Fruit fly (Drosophila melanogaster) whole organism, embryonic: ENCODE data around the gene Crz.

Source experiments
- CG10267 ChIP-seq: fragments of 200-800 bp; sonication (Bioruptor generic); optimal IDR thresholded peaks from 2 replicates; lab custom pipeline; 2018; ENCODE audit warnings: missing biosample characterization, mild to moderate bottlenecking, missing genetic modification characterization, moderate library complexity
- CG10565 ChIP-seq: fragments of 200-800 bp; sonication (Bioruptor generic); optimal IDR thresholded peaks from 3 replicates; lab custom pipeline; 2016; ENCODE audit warnings: missing biosample characterization, mild to moderate bottlenecking, missing genetic modification characterization
- CG12071 ChIP-seq: fragments of 200-800 bp; sonication (Bioruptor generic); optimal IDR thresholded peaks from 3 replicates; lab custom pipeline; 2018; ENCODE audit warnings: missing biosample characterization, mild to moderate bottlenecking, missing genetic modification characterization
- CG13287 ChIP-seq: fragments of 200-800 bp; sonication (Bioruptor generic); IDR thresholded peaks from 2 replicates; pipeline ENCODE4 v1.3.6; 2022; ENCODE audit warnings: missing biosample characterization, missing genetic modification characterization; ENCODE audit not compliant: partially characterized antibody
- CG13775 ChIP-seq: fragments of 200-800 bp; sonication (Bioruptor generic); optimal IDR thresholded peaks from 3 replicates; lab custom pipeline; 2017; ENCODE audit warnings: missing biosample characterization, mild to moderate bottlenecking, missing genetic modification characterization
- CG14667 ChIP-seq: fragments of 200-800 bp; sonication (Bioruptor generic); IDR thresholded peaks from 2 replicates; pipeline ENCODE4 v1.3.6; 2022; ENCODE audit warnings: missing biosample characterization, missing genetic modification characterization
- CG1529 ChIP-seq: fragments of 200-800 bp; sonication (Bioruptor generic); optimal IDR thresholded peaks from 3 replicates; lab custom pipeline; 2018; ENCODE audit warnings: missing biosample characterization, missing genetic modification characterization
- CG17186 ChIP-seq: fragments of 200-800 bp; sonication (Bioruptor generic); optimal IDR thresholded peaks from 3 replicates; lab custom pipeline; 2017; ENCODE audit warnings: missing biosample characterization, missing genetic modification reagents, missing genetic modification characterization
- CG31388 ChIP-seq: fragments of 200-800 bp; sonication (Bioruptor generic); optimal IDR thresholded peaks from 2 replicates; lab custom pipeline; 2016; ENCODE audit warnings: missing biosample characterization, missing genetic modification characterization
- CG32772 ChIP-seq: fragments of 200-800 bp; sonication (Bioruptor generic); IDR thresholded peaks from 2 replicates; pipeline ENCODE4 v1.3.6; 2022; ENCODE audit warnings: missing biosample characterization, missing genetic modification characterization
- CG34224 ChIP-seq: fragments of 200-800 bp; sonication (Bioruptor generic); IDR thresholded peaks from 3 replicates; pipeline ENCODE4 v1.3.6; 2022; ENCODE audit warnings: missing biosample characterization, missing genetic modification characterization; ENCODE audit not compliant: partially characterized antibody
- CG4730 ChIP-seq: fragments of 200-800 bp; sonication (Bioruptor generic); IDR thresholded peaks from 2 replicates; pipeline ENCODE4 v1.3.6; 2022; ENCODE audit warnings: missing biosample characterization, missing genetic modification characterization
- CG6175 ChIP-seq: fragments of 200-800 bp; sonication (Bioruptor generic); IDR thresholded peaks from 3 replicates; pipeline ENCODE4 v1.3.6; 2022; ENCODE audit warnings: missing biosample characterization, missing genetic modification characterization
- CG6765 ChIP-seq: fragments of 200-800 bp; sonication (Bioruptor generic); optimal IDR thresholded peaks from 3 replicates; lab custom pipeline; 2017; ENCODE audit warnings: missing biosample characterization, mild to moderate bottlenecking, missing genetic modification characterization
- CG8944 ChIP-seq: fragments of 200-800 bp; sonication (Bioruptor generic); optimal IDR thresholded peaks from 3 replicates; lab custom pipeline; 2016; ENCODE audit warnings: missing biosample characterization, missing genetic modification characterization
- CG9797 ChIP-seq: fragments of 200-800 bp; sonication (Bioruptor generic); optimal IDR thresholded peaks from 3 replicates; lab custom pipeline; 2018; ENCODE audit warnings: missing biosample characterization, mild to moderate bottlenecking, missing genetic modification characterization
- CoRest ChIP-seq: fragments of 200-800 bp; sonication (Bioruptor generic); optimal IDR thresholded peaks from 3 replicates; lab custom pipeline; 2018; ENCODE audit warnings: missing biosample characterization, mild to moderate bottlenecking, missing genetic modification characterization, moderate library complexity
- D19A ChIP-seq: fragments of 200-800 bp; optimal IDR thresholded peaks from 3 replicates; lab custom pipeline; 2019; ENCODE audit warnings: missing biosample characterization, mild to moderate bottlenecking, missing genetic modification characterization, moderate library complexity
- Dad ChIP-seq: fragments of 200-800 bp; sonication (Bioruptor generic); optimal IDR thresholded peaks from 3 replicates; lab custom pipeline; 2016; ENCODE audit warnings: missing biosample characterization, missing genetic modification characterization
- Dip3 ChIP-seq: fragments of 200-800 bp; sonication (Bioruptor generic); optimal IDR thresholded peaks from 3 replicates; lab custom pipeline; 2016; ENCODE audit warnings: missing biosample characterization, missing genetic modification characterization
- Ets97D ChIP-seq: fragments of 200-800 bp; sonication (Bioruptor generic); optimal IDR thresholded peaks from 3 replicates; lab custom pipeline; 2016; ENCODE audit warnings: missing biosample characterization, missing genetic modification characterization
- Fer3 ChIP-seq: fragments of 200-800 bp; sonication (Bioruptor generic); optimal IDR thresholded peaks from 2 replicates; lab custom pipeline; 2018; ENCODE audit warnings: missing biosample characterization, mild to moderate bottlenecking, missing genetic modification characterization, moderate library complexity
- HHEX ChIP-seq: fragments of 200-800 bp; sonication (Bioruptor generic); optimal IDR thresholded peaks from 3 replicates; lab custom pipeline; 2017; ENCODE audit warnings: missing biosample characterization, mild to moderate bottlenecking, missing genetic modification characterization, missing genetic modification reagents
- HLH4C ChIP-seq: fragments of 200-800 bp; sonication (Bioruptor generic); IDR thresholded peaks from 3 replicates; pipeline ENCODE4 v1.3.6; 2022; ENCODE audit warnings: missing biosample characterization, missing genetic modification characterization; ENCODE audit not compliant: partially characterized antibody
- Hr3 ChIP-seq: fragments of 200-800 bp; sonication (Bioruptor generic); optimal IDR thresholded peaks from 3 replicates; lab custom pipeline; 2016; ENCODE audit warnings: missing biosample characterization, missing genetic modification characterization
- Lim3 ChIP-seq: fragments of 200-800 bp; sonication (Bioruptor generic); IDR thresholded peaks from 2 replicates; pipeline ENCODE4 v1.3.6; 2022; ENCODE audit warnings: missing biosample characterization, missing genetic modification characterization
- Max ChIP-seq: fragments of 200-800 bp; sonication (Bioruptor generic); optimal IDR thresholded peaks from 2 replicates; lab custom pipeline; 2016; ENCODE audit warnings: missing biosample characterization, mild to moderate bottlenecking, missing genetic modification characterization
- Nf-YB ChIP-seq: fragments of 200-800 bp; sonication (Bioruptor generic); optimal IDR thresholded peaks from 3 replicates; lab custom pipeline; 2019; ENCODE audit warnings: missing biosample characterization, mild to moderate bottlenecking, missing genetic modification characterization, moderate library complexity
- NfI ChIP-seq: fragments of 200-800 bp; sonication (Bioruptor generic); optimal IDR thresholded peaks from 3 replicates; lab custom pipeline; 2018; ENCODE audit warnings: missing biosample characterization, mild to moderate bottlenecking, missing genetic modification characterization, moderate library complexity
- Ptx1 ChIP-seq: fragments of 200-800 bp; sonication (Bioruptor generic); IDR thresholded peaks from 2 replicates; pipeline ENCODE4 v1.3.6; 2022; ENCODE audit warnings: missing biosample characterization, missing genetic modification characterization
- Sin3A ChIP-seq: fragments of >200 bp; optimal IDR thresholded peaks from 2 replicates; lab custom pipeline; 2018
- Sry-β ChIP-seq: fragments of 200-800 bp; sonication (Bioruptor generic); optimal IDR thresholded peaks from 2 replicates; lab custom pipeline; 2018; ENCODE audit warnings: missing biosample characterization, mild to moderate bottlenecking, missing genetic modification characterization, moderate library complexity
- Xbp1 ChIP-seq: fragments of 200-800 bp; sonication (Bioruptor generic); optimal IDR thresholded peaks from 3 replicates; lab custom pipeline; 2016; ENCODE audit warnings: missing biosample characterization, mild to moderate bottlenecking, missing genetic modification characterization
- bsh ChIP-seq, 2 experiments: fragments of 200-800 bp; sonication (Bioruptor generic); optimal IDR thresholded peaks; 2 replicates each; lab custom pipeline; 2017 to 2018; ENCODE audit warnings: mild to moderate bottlenecking in 2 of 2, missing biosample characterization in 2 of 2, missing genetic modification characterization in 2 of 2, moderate library complexity in 1 of 2
- gro ChIP-seq: fragments of 200-800 bp; sonication (Bioruptor generic); optimal IDR thresholded peaks from 2 replicates; lab custom pipeline; 2016; ENCODE audit warnings: missing biosample characterization, missing genetic modification characterization
- gsb ChIP-seq: fragments of 200-800 bp; sonication (Bioruptor generic); IDR thresholded peaks from 2 replicates; pipeline ENCODE4 v1.3.6; 2022; ENCODE audit warnings: missing biosample characterization, missing genetic modification characterization
- insv ChIP-seq, 2 experiments: fragments of 200-800 bp; sonication (Bioruptor generic); optimal IDR thresholded peaks; 3 replicates each; lab custom pipeline; 2016 to 2018; ENCODE audit warnings: missing biosample characterization in 2 of 2, missing genetic modification characterization in 2 of 2
- lmd ChIP-seq: fragments of 200-800 bp; sonication (Bioruptor generic); IDR thresholded peaks from 2 replicates; pipeline ENCODE4 v1.3.6; 2022; ENCODE audit warnings: missing biosample characterization, missing genetic modification characterization
- nerfin-2 ChIP-seq: fragments of 200-800 bp; sonication (Bioruptor generic); IDR thresholded peaks from 2 replicates; pipeline ENCODE4 v1.3.6; 2022; ENCODE audit warnings: missing biosample characterization, missing genetic modification characterization; ENCODE audit not compliant: partially characterized antibody
- nmo ChIP-seq: fragments of 200-800 bp; sonication (Bioruptor generic); optimal IDR thresholded peaks from 2 replicates; lab custom pipeline; 2018; ENCODE audit warnings: missing biosample characterization, mild to moderate bottlenecking, missing genetic modification characterization, moderate library complexity
- otp ChIP-seq: fragments of 200-800 bp; sonication (Bioruptor generic); IDR thresholded peaks from 3 replicates; pipeline ENCODE4, ENCODE4 v1.3.6; 2022; ENCODE audit warnings: missing biosample characterization, missing genetic modification characterization
- pros ChIP-seq: fragments of 200-800 bp; sonication (Bioruptor generic); optimal IDR thresholded peaks from 3 replicates; lab custom pipeline; 2019; ENCODE audit warnings: missing biosample characterization, mild to moderate bottlenecking, missing genetic modification characterization, moderate library complexity
- psq ChIP-seq: fragments of 200-800 bp; sonication (Bioruptor generic); optimal IDR thresholded peaks from 2 replicates; lab custom pipeline; 2017; ENCODE audit warnings: missing biosample characterization, missing genetic modification characterization
- pzg ChIP-seq: fragments of 200-800 bp; sonication (Bioruptor generic); optimal IDR thresholded peaks from 3 replicates; lab custom pipeline; 2018; ENCODE audit warnings: missing biosample characterization, mild to moderate bottlenecking, missing genetic modification characterization, moderate library complexity
- sisA ChIP-seq: fragments of 200-800 bp; sonication (Bioruptor generic); IDR thresholded peaks from 2 replicates; pipeline ENCODE4 v1.3.6; 2022; ENCODE audit warnings: missing biosample characterization, missing genetic modification characterization
- sna ChIP-seq: fragments of 200-800 bp; sonication (Bioruptor generic); IDR thresholded peaks from 2 replicates; pipeline ENCODE4 v1.3.6; 2022; ENCODE audit warnings: missing biosample characterization, missing genetic modification characterization; ENCODE audit not compliant: partially characterized antibody
- sqz ChIP-seq: fragments of 200-800 bp; sonication (Bioruptor generic); optimal IDR thresholded peaks from 3 replicates; lab custom pipeline; 2018; ENCODE audit warnings: missing biosample characterization, mild to moderate bottlenecking, missing genetic modification characterization
- stwl ChIP-seq: fragments of 200-800 bp; sonication (Bioruptor generic); optimal IDR thresholded peaks from 3 replicates; lab custom pipeline; 2018; ENCODE audit warnings: missing biosample characterization, mild to moderate bottlenecking, missing genetic modification characterization, moderate library complexity
- zen ChIP-seq: fragments of 200-800 bp; sonication (Bioruptor generic); optimal IDR thresholded peaks from 3 replicates; lab custom pipeline; 2018; ENCODE audit warnings: missing biosample characterization, mild to moderate bottlenecking, missing genetic modification characterization, moderate library complexity
- zf30C ChIP-seq: fragments of 200-800 bp; sonication (Bioruptor generic); optimal IDR thresholded peaks from 3 replicates; lab custom pipeline; 2018; ENCODE audit warnings: missing biosample characterization, mild to moderate bottlenecking, missing genetic modification characterization

Crz gene

DNA sequence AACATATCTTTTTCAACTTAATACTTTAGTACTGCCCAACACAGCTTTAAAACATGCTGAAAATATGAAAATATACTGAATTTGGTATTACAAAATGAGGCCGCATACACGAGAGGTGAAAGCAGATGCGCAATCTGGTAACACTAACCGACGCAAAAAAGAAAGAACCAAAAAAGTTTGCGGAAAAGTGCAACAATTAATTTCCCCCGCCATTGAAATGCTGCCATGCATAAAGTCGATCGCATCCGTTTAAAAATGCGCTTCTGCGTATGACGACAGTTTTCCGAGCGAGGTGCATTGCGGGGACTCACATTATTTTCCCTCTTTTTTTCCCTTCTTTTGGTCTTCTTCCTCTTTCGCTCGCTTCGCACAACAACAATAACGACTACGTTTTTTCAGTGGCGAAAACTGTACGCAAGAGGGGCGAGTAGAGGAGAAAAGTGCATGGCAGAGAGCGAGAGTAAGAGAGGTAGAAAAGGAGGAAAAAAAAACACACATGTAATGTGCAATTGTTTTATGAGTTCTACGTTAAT is 1.3 kb downstream of the Crz start, which contains the start of gene Set8 (continued):
- TF ChIP-seq zf30C = no peak
- no peak for TF ChIP-seq HHEX (GFP tag; lab: Kevin White, UChicago)
- no peak for TF ChIP-seq Ptx1 (GFP tag; lab: Robert Waterston, UW)
- TF ChIP-seq CG13287 (GFP tag; lab: Robert Waterston, UW) = peak; percentile 57; the same call in 1 of the 2 replicates
- TF ChIP-seq nmo (GFP tag; lab: Kevin White, UChicago) = no peak
- no peak for TF ChIP-seq pros (GFP tag; lab: Kevin White, UChicago)
- no peak for TF ChIP-seq nerfin-2
- TF ChIP-seq insv (GFP tag; optimal IDR thresholded peaks at IDR 0.05; lab: Kevin White, UChicago) = peak in 1 of 2 experiments; percentile 7
- TF ChIP-seq CG9797 (GFP tag; lab: Kevin White, UChicago) = peak; percentile 91
- TF ChIP-seq CG32772 (GFP tag; lab: Robert Waterston, UW) = no peak
- TF ChIP-seq Hr3 = peak; percentile 4
- no peak for TF ChIP-seq gsb (GFP tag; lab: Robert Waterston, UW)
- no peak for TF ChIP-seq Max (GFP tag; lab: Kevin White, UChicago)
- TF ChIP-seq NfI (GFP tag; lab: Kevin White, UChicago) = no peak
- no peak for TF ChIP-seq lmd (GFP tag; lab: Robert Waterston, UW)
- no peak for TF ChIP-seq sisA
- no peak for TF ChIP-seq Dip3 (GFP tag; lab: Kevin White, UChicago)
- TF ChIP-seq Ets97D (GFP tag; lab: Kevin White, UChicago) = peak; percentile 68
- TF ChIP-seq CG14667 (GFP tag; lab: Robert Waterston, UW) = no peak
- TF ChIP-seq bsh (GFP tag; optimal IDR thresholded peaks at IDR 0.05; lab: Kevin White, UChicago) = peak in 1 of 2 experiments; percentile 69
- no peak for TF ChIP-seq Fer3 (tag; lab: Kevin White, UChicago)
- no peak for TF ChIP-seq Dad (GFP tag; lab: Kevin White, UChicago)
- TF ChIP-seq CG6765 (GFP tag; lab: Kevin White, UChicago) = no peak
- TF ChIP-seq D19A (tag; lab: Kevin White, UChicago) = no peak
- no peak for TF ChIP-seq CG10565 (GFP tag; lab: Kevin White, UChicago)
- peak; percentile 31; the same call in 1 of the 2 replicates for TF ChIP-seq sna (GFP tag; lab: Robert Waterston, UW)
- no peak for TF ChIP-seq CG31388 (GFP tag; lab: Kevin White, UChicago)
- no peak for TF ChIP-seq CG4730 (GFP tag; lab: Robert Waterston, UW)
- TF ChIP-seq Xbp1 = no peak
- no peak for TF ChIP-seq CoRest (tag; lab: Kevin White, UChicago)
- peak; percentile 83 for TF ChIP-seq pzg
- peak; percentile 99 for TF ChIP-seq stwl (tag; lab: Kevin White, UChicago)
- TF ChIP-seq CG12071 (GFP tag; lab: Kevin White, UChicago) = no peak
- TF ChIP-seq Sin3A (lab: Kevin White, UChicago) = peak; percentile 48
- TF ChIP-seq CG13775 (GFP tag; lab: Kevin White, UChicago) = no peak
- TF ChIP-seq CG1529 (GFP tag; lab: Kevin White, UChicago) = no peak
- TF ChIP-seq gro (GFP tag; lab: Kevin White, UChicago) = peak; percentile 35
- TF ChIP-seq CG6175 (GFP tag; lab: Robert Waterston, UW) = no peak
- no peak for TF ChIP-seq HLH4C (GFP tag; lab: Robert Waterston, UW)
- TF ChIP-seq CG10267 (tag; lab: Kevin White, UChicago) = peak; percentile 90
- peak; percentile 18 for TF ChIP-seq CG17186 (GFP tag; lab: Kevin White, UChicago)
- peak; percentile 40 for TF ChIP-seq zen (tag; lab: Kevin White, UChicago)
- TF ChIP-seq CG8944 (GFP tag; lab: Kevin White, UChicago) = no peak
- peak; percentile 95 for TF ChIP-seq sqz (GFP tag; lab: Kevin White, UChicago)
- no peak for TF ChIP-seq Nf-YB (GFP tag; lab: Kevin White, UChicago)
- peak; percentile 90 for TF ChIP-seq psq (GFP tag; lab: Kevin White, UChicago)
- TF ChIP-seq otp (GFP tag; lab: Robert Waterston, UW) = no peak
- TF ChIP-seq Sry-β (GFP tag; lab: Kevin White, UChicago) = no peak
- peak; percentile 59; the same call in 1 of the 3 replicates for TF ChIP-seq CG34224 (GFP tag; lab: Robert Waterston, UW)
- TF ChIP-seq Lim3 (GFP tag; lab: Robert Waterston, UW) = no peak
